Fruit fly (Drosophila melanogaster): ENCODE results near the gene TM9SF4.

- no peak for TF ChIP-seq h (optimal IDR thresholded peaks at IDR 0.05)
- no peak for TF ChIP-seq Sin3A (optimal IDR thresholded peaks at IDR 0.05)
- no peak for TF ChIP-seq ttk (optimal IDR thresholded peaks at IDR 0.05)
- TF ChIP-seq psq (optimal IDR thresholded peaks at IDR 0.05) = no peak
Measured at dm6 chr2L:13820948-13821347, 74.2 kb downstream of the TM9SF4 start, which contains the start of gene b.
